Worm (Caenorhabditis elegans): Measurements from ENCODE around the gene Y54G2A.32.

ce11 chrIV:2805525-2805924 is 1.8 kb downstream of the Y54G2A.32 start, which contains the start of gene Y54G2A.45:
- TF ChIP-seq him-1 (tag; optimal IDR thresholded peaks at IDR 0.05) (peak; percentile 1), dao-5 (tag; optimal IDR thresholded peaks at IDR 0.05) (peak; percentile 65), W03F9.2 (tag; optimal IDR thresholded peaks at IDR 0.05) (peak; percentile 71)

Measured in whole organism, L4/young adult.